Worm (Caenorhabditis elegans) whole organism, dauer: ENCODE results near the gene eif-2Bepsilon.

Experiments used
- unc-62 ChIP-seq: sonication (generic microtip); optimal IDR thresholded peaks from 2 replicates; lab custom pipeline; 2017; ENCODE audit warnings: missing biosample characterization, missing genetic modification reagents, missing genetic modification characterization

Gene eif-2Bepsilon

DNA sequence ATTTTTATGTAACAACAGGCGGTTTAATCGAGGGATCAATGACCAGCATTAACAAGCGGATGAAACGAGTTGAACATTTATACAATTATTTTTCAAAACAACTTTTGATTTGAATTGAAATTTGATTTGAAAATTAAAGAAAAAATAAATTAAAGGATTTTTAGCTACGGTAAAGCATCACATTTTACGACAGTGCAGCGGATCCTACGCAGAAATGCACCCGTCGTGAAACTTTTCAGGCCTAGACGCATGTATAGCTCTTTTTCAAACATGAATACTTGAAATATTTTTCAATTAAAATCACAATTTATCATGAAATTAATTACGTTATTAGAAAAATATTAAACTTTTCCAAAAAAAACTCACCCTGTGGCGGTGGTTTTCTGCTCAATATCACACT, 39.4 kb downstream of the eif-2Bepsilon start:
- TF ChIP-seq unc-62: no peak

DNA sequence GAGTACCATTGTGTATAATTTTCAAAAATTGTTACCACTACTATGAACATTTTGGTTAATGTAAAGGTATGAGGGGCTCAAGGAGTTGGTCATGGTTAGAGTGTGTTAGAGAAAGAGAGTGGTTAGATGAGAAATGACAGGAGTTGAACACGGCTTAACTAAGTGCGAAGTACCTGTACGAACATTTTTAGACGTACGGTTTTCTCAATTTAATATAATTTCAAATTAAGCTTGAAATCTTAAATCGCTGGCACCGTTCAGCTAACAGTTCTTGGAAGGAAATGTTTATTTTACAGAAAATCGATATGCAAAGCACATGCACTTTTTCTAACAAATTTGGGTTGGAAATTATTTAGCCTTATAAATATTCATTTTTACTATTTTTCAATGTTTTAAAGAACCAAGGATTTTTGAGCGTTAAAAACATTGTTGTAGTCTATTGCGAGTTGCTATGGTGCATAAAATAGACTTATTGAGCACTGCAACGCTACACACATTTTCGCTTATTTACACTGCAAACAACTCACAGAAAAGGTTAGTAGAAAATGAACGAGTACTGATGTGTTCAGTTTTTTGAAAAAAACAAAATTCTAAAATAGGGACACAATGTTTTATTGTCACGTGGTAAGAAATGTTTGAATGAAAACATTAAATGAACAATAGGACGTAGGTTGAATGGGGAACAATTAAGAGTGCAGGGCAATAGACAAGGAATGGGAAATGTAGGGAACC, 40.1 kb downstream of the eif-2Bepsilon start, which contains the start of gene sphk-1:
sphk-1 (minus strand) TSS at position 51 of the 732 bp plus-strand sequence.
- no peak for TF ChIP-seq unc-62

DNA sequence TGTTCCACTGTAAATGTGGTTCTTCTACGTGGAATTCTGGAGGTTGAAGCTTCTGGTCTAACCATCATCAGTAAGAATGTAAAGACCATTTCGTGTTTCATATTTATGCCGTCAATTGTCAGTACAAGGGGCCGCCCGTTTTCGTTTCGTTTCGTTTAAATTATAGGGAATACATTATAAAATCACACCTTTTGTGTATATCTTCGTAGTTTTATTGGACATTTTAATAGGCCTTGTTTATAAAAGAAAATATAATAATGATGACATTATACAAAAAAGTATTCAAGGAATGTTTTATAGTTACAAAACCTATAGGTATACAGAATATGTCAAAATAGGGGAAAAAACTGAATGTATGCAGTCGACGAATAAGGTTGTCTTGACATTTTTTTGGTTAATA, 42.1 kb downstream of the eif-2Bepsilon start, which contains the start of gene ceh-7:
ceh-7 (minus strand) TSS at position 101 of the 400 bp plus-strand sequence.
- TF ChIP-seq unc-62: no peak

DNA sequence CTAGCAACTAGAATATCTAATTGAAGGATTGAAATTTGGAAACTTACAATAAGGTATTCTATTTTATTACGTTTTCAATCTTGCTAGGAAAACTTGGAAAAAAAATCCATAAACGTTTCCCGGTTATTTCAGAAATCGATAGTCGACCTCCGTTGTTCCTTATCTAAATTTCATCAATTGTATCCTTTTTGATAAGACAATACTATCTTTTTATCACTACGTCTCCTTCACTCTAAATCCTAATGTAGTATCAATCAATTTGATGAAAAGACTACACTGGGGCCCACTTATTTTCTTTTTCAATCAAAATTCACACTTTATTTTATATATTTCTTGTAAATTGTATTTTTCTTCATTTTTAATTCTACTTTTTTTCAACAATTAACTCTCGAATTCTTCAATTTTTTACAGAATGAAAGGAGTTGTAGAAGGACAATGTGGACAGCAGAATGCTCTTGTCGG, 42.8 kb downstream of the eif-2Bepsilon start, which contains the start of gene prx-5:
prx-5 (plus strand) TSS at position 412 of the 462 bp plus-strand sequence.
- TF ChIP-seq unc-62: no peak

DNA sequence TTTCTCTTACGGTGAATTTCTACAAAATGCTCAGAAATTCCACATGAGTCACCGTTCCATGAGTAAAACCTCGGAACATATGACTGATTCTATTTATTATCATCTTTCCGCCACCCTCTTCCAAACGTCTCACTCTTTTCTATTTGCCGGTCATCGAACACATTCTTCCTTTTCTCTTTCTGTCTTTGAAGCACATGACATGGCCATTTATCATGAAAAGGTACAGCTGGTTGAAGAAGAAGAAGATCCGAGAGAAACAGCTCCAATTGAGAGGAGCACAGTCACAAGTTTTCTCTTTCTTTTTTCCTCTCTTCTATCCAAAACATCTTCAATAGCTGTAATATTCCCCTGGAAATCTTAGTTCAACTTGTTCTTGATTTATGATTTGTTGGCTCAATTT, 45.4 kb downstream of the eif-2Bepsilon start, which contains the start of gene cup-16:
cup-16 (plus strand) TSS at position 132 of the 400 bp plus-strand sequence.
- no peak for TF ChIP-seq unc-62

DNA sequence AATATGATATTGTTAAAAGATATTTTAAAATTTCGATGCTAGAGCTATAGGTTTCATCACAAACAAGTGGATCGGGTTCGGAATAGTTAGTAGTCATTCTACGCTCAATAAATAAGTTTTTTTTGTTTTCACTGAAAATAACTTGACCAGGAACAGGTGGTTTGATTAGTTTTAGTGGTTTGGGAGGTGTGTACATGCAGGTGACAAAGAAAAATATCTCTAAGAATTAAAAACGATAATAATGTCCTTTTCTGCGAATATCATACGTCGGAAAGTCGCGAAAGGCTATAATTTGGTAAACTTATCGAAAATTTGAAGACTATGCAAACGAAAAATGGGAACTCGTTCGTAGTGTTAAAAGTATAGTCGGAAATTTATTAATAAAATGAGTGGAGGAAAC, 48.6 kb downstream of the eif-2Bepsilon start, which contains the start of gene srg-15:
srg-15 (minus strand) TSS at position 101 of the 400 bp plus-strand sequence.
- no peak for TF ChIP-seq unc-62
